Worm (Caenorhabditis elegans) whole organism, young adult: ENCODE measurements around the gene csn-4.
"Not testable (repeated sequence)": the region's sequence is repeated elsewhere in the genome, so short reads cannot be mapped to it uniquely, and the experiment has no call there.

Experiments
- B0261.1 ChIP-seq: sonication (generic microtip); optimal IDR thresholded peaks from 2 replicates; lab custom pipeline; 2016; ENCODE audit warnings: mild to moderate bottlenecking, missing genetic modification characterization, moderate library complexity, missing compliant biosample characterization
- F23B12.7 ChIP-seq: sonication (generic microtip); optimal IDR thresholded peaks from 2 replicates; lab custom pipeline; 2017; ENCODE audit warnings: missing genetic modification characterization, mild to moderate bottlenecking, missing compliant biosample characterization, antibody characterized with exemption, moderate library complexity; ENCODE audit not compliant: insufficient read depth
- aptf-3 ChIP-seq: fragments of 200-800 bp; sonication (Bioruptor generic); IDR thresholded peaks from 2 replicates; pipeline ENCODE4 v1.3.6; 2022; ENCODE audit warnings: missing genetic modification characterization, missing compliant biosample characterization
- attf-3 ChIP-seq: fragments of 200-800 bp; sonication (Bioruptor generic); conservative IDR thresholded peaks from 2 replicates; pipeline ENCODE4 v1.3.6; 2022; ENCODE audit warnings: missing genetic modification reagents, missing genetic modification characterization, missing compliant biosample characterization
- attf-5 ChIP-seq: fragments of 200-800 bp; sonication (Bioruptor generic); optimal IDR thresholded peaks from 2 replicates; lab custom pipeline; 2018; ENCODE audit warnings: mild to moderate bottlenecking, missing genetic modification characterization, missing compliant biosample characterization
- cebp-1 ChIP-seq, 2 experiments: fragments of 200-800 bp in 1 of 2; sonication (Bioruptor generic) in 1 of 2; sonication (generic microtip) in 1 of 2; IDR thresholded peaks in 1 of 2; optimal IDR thresholded peaks in 1 of 2; 2 replicates each; pipeline versions ENCODE4 v1.3.6 to Lab custom; 2017 to 2022; ENCODE audit warnings: missing compliant biosample characterization in 2 of 2, missing genetic modification characterization in 2 of 2, mild to moderate bottlenecking in 1 of 2, missing genetic modification reagents in 1 of 2, moderate library complexity in 1 of 2
- dox-1 ChIP-seq: fragments of 200-800 bp; sonication (Bioruptor generic); IDR thresholded peaks from 2 replicates; pipeline ENCODE4 v1.3.6; 2022; ENCODE audit warnings: missing genetic modification reagents, missing genetic modification characterization, missing compliant biosample characterization
- egrh-3 ChIP-seq: fragments of 200-800 bp; sonication (Bioruptor generic); IDR thresholded peaks from 2 replicates; pipeline ENCODE4 v1.3.6; 2022; ENCODE audit warnings: missing genetic modification reagents, missing genetic modification characterization, missing compliant biosample characterization
- ekl-4 ChIP-seq: fragments of 200-800 bp; sonication (Bioruptor generic); IDR thresholded peaks from 2 replicates; pipeline ENCODE4 v1.3.6; 2022; ENCODE audit warnings: missing genetic modification reagents, missing genetic modification characterization, missing compliant biosample characterization
- hmg-1.2 ChIP-seq: fragments of 200-800 bp; sonication (Bioruptor generic); IDR thresholded peaks from 2 replicates; pipeline ENCODE4 v1.3.6; 2022; ENCODE audit warnings: missing genetic modification reagents, missing genetic modification characterization, missing compliant biosample characterization
- hmg-20 ChIP-seq: fragments of 200-800 bp; sonication (Bioruptor generic); IDR thresholded peaks from 2 replicates; pipeline ENCODE4 v1.3.6; 2022; ENCODE audit warnings: missing genetic modification reagents, missing genetic modification characterization, missing compliant biosample characterization
- hrde-1 ChIP-seq: sonication (generic microtip); optimal IDR thresholded peaks from 2 replicates; lab custom pipeline; 2016; ENCODE audit warnings: missing genetic modification characterization, mild to moderate bottlenecking, missing compliant biosample characterization, moderate library complexity, missing genotype, missing genetic modification reagents, borderline replicate concordance
- hsf-1 ChIP-seq: fragments of 200-800 bp; sonication (Bioruptor generic); IDR thresholded peaks from 2 replicates; pipeline ENCODE4 v1.3.6; 2022; ENCODE audit warnings: missing genetic modification reagents, missing genetic modification characterization, missing compliant biosample characterization
- let-607 ChIP-seq, 2 experiments: fragments of 200-800 bp in 1 of 2; sonication (Bioruptor generic) in 1 of 2; sonication (generic microtip) in 1 of 2; optimal IDR thresholded peaks; 2 replicates each; lab custom pipeline; 2016 to 2018; ENCODE audit warnings: mild to moderate bottlenecking in 2 of 2, missing compliant biosample characterization in 2 of 2, missing genetic modification characterization in 2 of 2, moderate library complexity in 2 of 2, missing genotype in 1 of 2
- lir-1 ChIP-seq: fragments of 200-800 bp; sonication (Bioruptor generic); conservative IDR thresholded peaks from 2 replicates; pipeline ENCODE4 v1.3.6; 2022; ENCODE audit warnings: missing genetic modification reagents, missing genetic modification characterization, missing compliant biosample characterization
- lsy-27 ChIP-seq: sonication (generic microtip); optimal IDR thresholded peaks from 2 replicates; lab custom pipeline; 2017; ENCODE audit warnings: missing genetic modification characterization, mild to moderate bottlenecking, missing compliant biosample characterization, antibody characterized with exemption, missing genotype, borderline replicate concordance; ENCODE audit not compliant: insufficient read depth
- mcd-1 ChIP-seq: fragments of 200-800 bp; sonication (Bioruptor generic); IDR thresholded peaks from 2 replicates; pipeline ENCODE4 v1.3.6; 2022; ENCODE audit warnings: missing genetic modification reagents, missing genetic modification characterization, missing compliant biosample characterization
- nfyb-1 ChIP-seq: fragments of 200-800 bp; sonication (Bioruptor generic); IDR thresholded peaks from 2 replicates; pipeline ENCODE4 v1.3.6; 2022; ENCODE audit warnings: missing genetic modification reagents, missing genetic modification characterization, missing compliant biosample characterization
- nhr-80 ChIP-seq: sonication (generic microtip); optimal IDR thresholded peaks from 2 replicates; lab custom pipeline; 2016; ENCODE audit warnings: missing genetic modification characterization, missing compliant biosample characterization
- rpc-1 ChIP-seq, 2 experiments: fragments of 150-350 bp in 1 of 2; sonication (generic microtip) in 1 of 2; optimal IDR thresholded peaks; 2 replicates each; lab custom pipeline; 2014 to 2018; ENCODE audit warnings: missing biosample characterization in 1 of 2, missing genetic modification characterization in 1 of 2, missing genetic modification reagents in 1 of 2, missing genotype in 1 of 2
- snpc-4 ChIP-seq, 5 experiments: fragments of 150-350 bp in 1 of 5; sonication (generic microtip) in 4 of 5; optimal IDR thresholded peaks; 2 replicates each; lab custom pipeline; 2014 to 2018; ENCODE audit warnings: missing genetic modification characterization in 5 of 5, missing biosample characterization in 3 of 5, antibody characterized with exemption in 2 of 5, mild to moderate bottlenecking in 2 of 5, missing compliant biosample characterization in 2 of 5, missing genotype in 2 of 5, moderate library complexity in 2 of 5, missing genetic modification reagents in 1 of 5
- tbp1 ChIP-seq: fragments of 200-800 bp; sonication (Bioruptor generic); optimal IDR thresholded peaks from 2 replicates; lab custom pipeline; 2018; ENCODE audit warnings: mild to moderate bottlenecking, missing genetic modification characterization, missing compliant biosample characterization
- unc-130 ChIP-seq: sonication (generic microtip); optimal IDR thresholded peaks from 2 replicates; lab custom pipeline; 2016; ENCODE audit warnings: missing genetic modification reagents, missing genetic modification characterization, missing compliant biosample characterization
- zfh-2 ChIP-seq: fragments of 200-800 bp; sonication (Bioruptor generic); conservative IDR thresholded peaks from 2 replicates; pipeline ENCODE4 v1.3.6; 2022; ENCODE audit warnings: missing genetic modification reagents, missing genetic modification characterization, missing compliant biosample characterization

The csn-4 gene

DNA sequence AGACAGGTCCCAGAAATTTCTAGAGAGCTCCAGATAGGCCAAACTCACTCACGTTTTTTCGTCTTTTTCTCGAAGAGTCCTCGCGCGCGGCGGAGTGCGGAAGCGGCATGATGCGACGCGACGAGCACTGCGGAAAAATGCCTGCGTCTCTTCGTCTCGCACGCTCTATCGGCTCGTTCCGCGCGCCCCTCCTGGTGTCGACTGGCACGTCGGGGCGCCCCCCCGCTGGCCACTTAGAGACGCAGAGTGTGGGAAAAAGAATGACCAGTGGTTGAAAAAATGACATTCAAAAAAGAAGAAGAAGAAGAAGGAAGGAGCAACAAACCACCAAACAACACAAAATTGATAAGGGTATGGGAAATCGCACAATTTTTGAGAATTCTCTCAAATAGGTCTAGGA lies 19.4 kb downstream of the csn-4 start, which contains the start of gene znf-782:
Gene znf-782 (minus strand): TSS at position 96 of the 400 bp plus-strand sequence.
- TF ChIP-seq unc-130 (GFP tag; lab: Kevin White, UChicago) (no peak), mcd-1 (GFP tag; lab: Robert Waterston, UW) (0 out of 2 replicates have a peak, but pooled peaks have one; percentile 19), hrde-1 (tag; lab: Kevin White, UChicago) (no peak), aptf-3 (GFP tag; lab: Robert Waterston, UW) (no peak), nhr-80 (tag; lab: Kevin White, UChicago) (peak; percentile 68), cebp-1 (GFP tag; IDR thresholded peaks at IDR 0.05; lab: Robert Waterston, UW) (no peak), cebp-1 (tag; optimal IDR thresholded peaks at IDR 0.05; lab: Kevin White, UChicago) (peak; percentile 4), egrh-3 (GFP tag; lab: Robert Waterston, UW) (peak; percentile 90), zfh-2 (GFP tag; lab: Robert Waterston, UW) (peak; percentile 96), nfyb-1 (GFP tag; lab: Robert Waterston, UW) (0 out of 2 replicates have a peak, but pooled peaks have one; percentile 41), hmg-20 (GFP tag; lab: Robert Waterston, UW) (no peak), dox-1 (GFP tag; lab: Robert Waterston, UW) (peak; percentile 49; the same call in 1 of the 2 replicates), attf-5 (GFP tag; lab: Kevin White, UChicago) (peak; percentile 14), lsy-27 (no peak), hmg-1.2 (GFP tag; lab: Robert Waterston, UW) (peak; percentile 81)

DNA sequence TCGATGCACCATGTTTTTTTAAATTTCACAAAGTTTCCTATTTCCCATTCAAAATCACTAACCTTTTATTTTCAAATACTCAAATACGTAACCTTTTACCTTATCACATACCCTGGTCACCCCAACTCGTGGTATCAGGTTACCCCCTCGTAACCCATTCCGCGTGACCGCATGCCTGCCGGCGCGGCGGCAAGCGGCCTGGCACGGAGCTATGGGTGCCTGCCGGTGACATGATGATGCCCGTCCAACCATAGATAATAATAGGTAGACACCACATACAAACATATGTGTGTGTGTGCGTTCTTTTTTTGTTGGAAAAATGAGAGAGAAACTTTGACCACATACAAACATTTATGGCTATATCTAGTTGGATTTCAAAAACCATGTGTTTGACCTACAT lies 21.2 kb downstream of the csn-4 start:
- TF ChIP-seq F23B12.7 (tag; lab: Kevin White, UChicago) (no peak), zfh-2 (GFP tag; lab: Robert Waterston, UW) (peak; percentile 71)
- TF ChIP-seq, all 124 proteins: peak for 1

DNA sequence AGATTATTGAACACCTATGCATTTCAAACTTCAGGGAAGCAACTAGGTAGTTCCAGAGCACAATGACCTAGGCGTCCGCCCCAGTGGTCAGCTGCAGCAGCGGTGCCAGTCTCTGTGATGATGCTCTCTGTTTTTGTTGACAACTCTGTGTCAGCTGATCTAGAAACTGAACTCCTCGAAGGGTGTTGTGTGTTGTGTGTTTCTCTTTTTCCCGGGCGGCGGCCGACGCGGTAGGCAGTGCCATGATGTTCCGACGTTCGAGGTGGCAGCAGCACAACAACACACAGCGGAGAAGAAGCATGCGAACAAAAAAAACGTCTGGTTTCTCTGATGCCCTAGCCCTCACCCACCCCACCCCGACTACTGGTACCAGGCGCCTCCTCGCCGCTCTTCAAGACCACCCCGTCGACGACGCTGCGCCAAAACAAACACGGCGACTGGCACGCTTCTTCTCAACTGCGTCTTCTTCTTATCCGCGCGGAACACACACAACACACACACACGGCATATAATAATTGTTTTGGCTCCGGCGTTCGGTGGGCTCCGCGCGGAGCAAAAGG lies 22.4 kb downstream of the csn-4 start:
- TF ChIP-seq egrh-3 (GFP tag; lab: Robert Waterston, UW) (0 out of 2 replicates have a peak, but pooled peaks have one; percentile 54), zfh-2 (GFP tag; lab: Robert Waterston, UW) (peak; percentile 89), unc-130 (GFP tag; lab: Kevin White, UChicago) (no peak)
- TF ChIP-seq, all 124 proteins: peak for 2

DNA sequence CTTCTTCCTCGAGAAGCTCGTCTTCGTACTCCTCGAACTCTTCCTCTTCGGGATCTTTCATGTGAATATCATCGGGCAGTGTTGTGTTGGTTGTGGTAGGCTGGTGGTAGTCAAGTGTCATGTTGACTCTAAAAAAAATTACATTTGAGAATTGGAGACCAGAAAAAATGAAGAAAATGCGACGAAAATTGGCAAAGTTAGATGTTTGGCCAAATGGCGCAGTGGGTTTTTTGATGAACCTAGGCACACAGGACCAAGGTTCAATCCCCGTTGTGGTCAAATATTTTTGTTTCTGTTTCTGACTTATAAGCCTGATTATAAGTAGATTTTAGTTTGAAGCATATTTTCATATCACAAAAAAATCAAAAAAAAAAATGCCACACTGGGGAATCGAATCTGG lies 23.8 kb downstream of the csn-4 start:
- TF ChIP-seq let-607 (tag; optimal IDR thresholded peaks at IDR 0.05; lab: Kevin White, UChicago) = no peak
- peak; percentile 76 for TF ChIP-seq tbp1 (GFP tag; lab: Kevin White, UChicago)
- peak; percentile 24; the same call in 1 of the 2 replicates for TF ChIP-seq attf-3
- TF ChIP-seq B0261.1 (tag; lab: Kevin White, UChicago) = peak; percentile 51
- no peak for TF ChIP-seq lir-1 (GFP tag; lab: Robert Waterston, UW)
- TF ChIP-seq hsf-1 = no peak
- peak; percentile 21 for TF ChIP-seq rpc-1 (optimal IDR thresholded peaks at IDR 0.05; lab: Kevin White, UChicago)
- peak; percentile 62 for TF ChIP-seq rpc-1 (tag; optimal IDR thresholded peaks at IDR 0.05; lab: Kevin White, UChicago)

DNA sequence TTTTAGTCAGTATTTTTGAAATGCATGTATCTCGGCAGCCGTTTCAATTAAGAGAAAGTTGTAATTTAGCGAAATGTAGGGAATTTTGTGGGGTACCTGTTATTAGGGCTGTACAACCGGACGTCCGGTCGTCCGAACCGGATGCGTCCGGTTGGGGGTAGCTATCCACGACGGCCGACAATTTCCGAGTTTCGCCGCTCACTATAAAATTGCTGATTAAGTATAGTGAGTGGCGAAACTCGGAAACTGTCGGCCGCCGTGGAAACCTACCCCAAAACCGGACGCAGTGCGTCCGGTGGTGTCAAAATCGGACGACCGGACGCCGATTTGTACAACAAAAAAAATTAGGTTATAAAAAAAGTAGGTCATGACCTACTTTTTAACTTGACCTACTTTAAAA lies 25.1 kb downstream of the csn-4 start:
- not testable (repeated sequence) for TF ChIP-seq snpc-4 (GFP tag; optimal IDR thresholded peaks at IDR 0.05; lab: Kevin White, UChicago)
- TF ChIP-seq snpc-4 (tag; optimal IDR thresholded peaks at IDR 0.05; lab: Kevin White, UChicago) (peak in 3 of 4 experiments; percentile 24 to 91 (median 85)), hmg-1.2 (GFP tag; lab: Robert Waterston, UW) (peak; percentile 64)

DNA sequence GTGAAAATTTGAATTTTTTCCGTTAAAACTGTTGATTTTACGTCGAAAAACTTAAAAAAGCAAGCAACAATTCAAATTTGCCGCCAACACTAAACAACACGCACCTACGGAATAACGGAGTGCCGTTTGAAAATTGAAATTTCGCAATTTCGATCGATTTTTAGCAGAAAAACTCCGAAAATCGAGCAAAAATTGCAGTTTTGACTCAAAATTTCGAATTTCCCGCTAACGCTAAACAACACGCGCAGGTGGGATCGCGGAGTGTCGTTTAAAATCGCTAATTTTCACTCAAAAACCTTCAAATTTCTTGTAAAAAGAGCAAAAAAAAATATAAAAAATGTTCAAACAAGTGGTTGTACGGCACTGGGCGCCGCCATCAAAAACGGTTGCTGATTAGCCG lies 28.3 kb downstream of the csn-4 start:
- TF ChIP-seq ekl-4 (GFP tag; lab: Robert Waterston, UW) (no peak), attf-3 (peak; percentile 72)
- TF ChIP-seq, all 124 proteins: peak for 1
